Fruit fly (Drosophila melanogaster): ENCODE data around the gene CG34393.
A peak's percentile ranks its signal among the peaks of the same experiment; 100 is the strongest.

CG34393 gene

DNA sequence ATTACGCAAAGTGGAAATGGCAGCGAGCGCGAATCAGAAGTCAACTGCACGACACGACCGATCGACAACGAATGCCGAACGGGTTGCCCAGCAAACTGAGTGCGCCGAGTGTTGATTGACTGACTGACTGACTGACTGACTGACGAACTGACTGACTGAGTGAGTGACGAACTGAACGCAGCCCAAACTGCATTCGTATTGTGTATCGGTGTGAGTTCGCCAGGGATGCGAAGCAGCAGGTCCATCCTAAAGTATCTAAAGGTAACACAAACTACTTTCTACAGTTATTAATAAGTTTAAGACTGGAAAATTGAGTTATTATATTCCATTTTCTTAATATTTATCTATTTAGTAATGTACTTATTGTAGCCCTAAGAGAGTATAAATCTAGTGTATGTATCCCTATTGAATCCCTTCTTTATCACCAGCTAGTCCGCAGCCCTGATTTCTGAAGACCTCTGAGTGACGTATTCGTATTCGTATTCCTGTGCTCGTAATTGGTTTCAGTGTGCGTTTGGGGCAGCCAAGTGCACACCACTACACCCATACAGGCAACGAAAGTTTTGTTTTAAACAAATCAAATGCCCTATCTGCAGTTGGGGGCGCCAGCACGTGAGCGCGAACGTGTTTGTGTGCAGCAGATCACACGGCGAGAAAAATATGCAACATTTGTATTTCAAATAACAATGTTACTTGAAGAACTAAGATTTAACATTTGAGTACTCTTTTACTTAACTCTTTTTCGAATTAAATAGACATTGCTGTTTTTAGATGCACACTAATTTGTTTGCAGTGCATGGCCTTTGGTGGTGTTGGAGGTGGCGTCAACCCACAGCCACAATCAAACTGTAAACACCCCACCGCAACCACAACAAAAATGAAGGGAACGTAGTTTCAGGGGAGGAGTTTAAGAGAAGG lies 47.3 kb downstream of the CG34393 start (continued):
- TF ChIP-seq CG1647 (GFP tag; optimal IDR thresholded peaks at IDR 0.05) = peak; percentile 90
- TF ChIP-seq ara (GFP tag; IDR thresholded peaks at IDR 0.05) = peak; percentile 98
- peak; percentile 58 for TF ChIP-seq mirr (GFP tag; optimal IDR thresholded peaks at IDR 0.05)
- TF ChIP-seq Abd-B (GFP tag; optimal IDR thresholded peaks at IDR 0.05) = peak; percentile 91
- peak; percentile 88 for TF ChIP-seq zf30C (GFP tag; optimal IDR thresholded peaks at IDR 0.05)
- peak; percentile 83 for TF ChIP-seq Fer1 (GFP tag; optimal IDR thresholded peaks at IDR 0.05)
- peak; percentile 37; the same call in 1 of the 2 replicates for TF ChIP-seq nerfin-2 (GFP tag; IDR thresholded peaks at IDR 0.05; ENCODE audit: partially characterized antibody)
- peak; percentile 95 for TF ChIP-seq Xrp1 (GFP tag; IDR thresholded peaks at IDR 0.05)
- TF ChIP-seq CG17612 (GFP tag; IDR thresholded peaks at IDR 0.05) = peak; percentile 69
- TF ChIP-seq CG15696 (tag; optimal IDR thresholded peaks at IDR 0.05) = peak; percentile 88
- peak; percentile 78 for TF ChIP-seq CG13296 (GFP tag; optimal IDR thresholded peaks at IDR 0.05)
- TF ChIP-seq gcm (GFP tag; optimal IDR thresholded peaks at IDR 0.05) = peak; percentile 90
- TF ChIP-seq Side (GFP tag; optimal IDR thresholded peaks at IDR 0.05) = peak; percentile 95
- TF ChIP-seq CG11247 (GFP tag; IDR thresholded peaks at IDR 0.05) = peak; percentile 90
- peak; percentile 8 for TF ChIP-seq Hand (GFP tag; optimal IDR thresholded peaks at IDR 0.05)
- peak; percentile 91 for TF ChIP-seq nau (GFP tag; optimal IDR thresholded peaks at IDR 0.05)
- peak; percentile 72 for TF ChIP-seq E2f2 (GFP tag; IDR thresholded peaks at IDR 0.05)
- peak; percentile 95 for TF ChIP-seq CG32772 (GFP tag; IDR thresholded peaks at IDR 0.05)
- TF ChIP-seq CG3838 (GFP tag; optimal IDR thresholded peaks at IDR 0.05) = peak; percentile 73
- TF ChIP-seq Atf-2 (GFP tag; optimal IDR thresholded peaks at IDR 0.05) = peak; percentile 95
- TF ChIP-seq Myb (GFP tag; optimal IDR thresholded peaks at IDR 0.05) = peak; percentile 76
- peak; percentile 99 for TF ChIP-seq cwo (GFP tag; optimal IDR thresholded peaks at IDR 0.05)
- TF ChIP-seq nom (GFP tag; optimal IDR thresholded peaks at IDR 0.05) = peak; percentile 13
- TF ChIP-seq Atf6 (GFP tag; IDR thresholded peaks at IDR 0.05) = peak; percentile 78; the same call in 1 of the 2 replicates
- peak; percentile 81 for TF ChIP-seq Drgx (GFP tag; IDR thresholded peaks at IDR 0.05)
- peak; percentile 88 for TF ChIP-seq danr (GFP tag; IDR thresholded peaks at IDR 0.05)
- TF ChIP-seq chn (GFP tag; optimal IDR thresholded peaks at IDR 0.05) = peak; percentile 96
- TF ChIP-seq lola (GFP tag; optimal IDR thresholded peaks at IDR 0.05) = peak in 1 of 3 experiments; percentile 93
- no peak for TF ChIP-seq bbx (GFP tag; IDR thresholded peaks at IDR 0.05; ENCODE audit: partially characterized antibody)
- peak; percentile 63 for TF ChIP-seq CG12744 (GFP tag; optimal IDR thresholded peaks at IDR 0.05)
- no peak for TF ChIP-seq CG1832 (GFP tag; optimal IDR thresholded peaks at IDR 0.05)
- TF ChIP-seq CG16779 (GFP tag; IDR thresholded peaks at IDR 0.05) = peak; percentile 79
- TF ChIP-seq CG6272 (GFP tag; IDR thresholded peaks at IDR 0.05) = peak; percentile 90
- peak; percentile 96 for TF ChIP-seq Xbp1 (GFP tag; optimal IDR thresholded peaks at IDR 0.05)
- peak; percentile 72 for TF ChIP-seq CG17568 (GFP tag; optimal IDR thresholded peaks at IDR 0.05)
- TF ChIP-seq Hmr (GFP tag; optimal IDR thresholded peaks at IDR 0.05) = peak; percentile 76
- TF ChIP-seq seq (GFP tag; IDR thresholded peaks at IDR 0.05) = peak; percentile 88
- peak; percentile 67 for TF ChIP-seq Taf1 (GFP tag; IDR thresholded peaks at IDR 0.05)
- TF ChIP-seq stwl (tag; optimal IDR thresholded peaks at IDR 0.05) = peak; percentile 53
- TF ChIP-seq CG3726 (GFP tag; IDR thresholded peaks at IDR 0.05) = peak; percentile 89
- no peak for TF ChIP-seq ato (GFP tag; IDR thresholded peaks at IDR 0.05; ENCODE audit: partially characterized antibody)
- TF ChIP-seq CG4328 (GFP tag; optimal IDR thresholded peaks at IDR 0.05) = peak; percentile 77
- TF ChIP-seq hth (optimal IDR thresholded peaks at IDR 0.05) = no peak
- peak; percentile 90 for TF ChIP-seq ssp (GFP tag; IDR thresholded peaks at IDR 0.05)
- TF ChIP-seq CG32767 (GFP tag; IDR thresholded peaks at IDR 0.05) = peak; percentile 89
- TF ChIP-seq cg (GFP tag; optimal IDR thresholded peaks at IDR 0.05) = peak; percentile 85
- peak; percentile 94 for TF ChIP-seq CG7556 (GFP tag; optimal IDR thresholded peaks at IDR 0.05)
- peak; percentile 96 for TF ChIP-seq CG18262 (tag; optimal IDR thresholded peaks at IDR 0.05)

Measured in whole organism, embryonic.